Fruit fly (Drosophila melanogaster) whole organism, embryonic: ENCODE data around the gene CG16903.

ENCODE experiments used
- Ada2b ChIP-seq: fragments of 200-800 bp; sonication (Bioruptor generic); IDR thresholded peaks from 2 replicates; pipeline ENCODE4 v1.3.6; 2022; ENCODE audit warnings: missing biosample characterization, missing genetic modification characterization
- Blimp-1 ChIP-seq: fragments of 200-800 bp; sonication (Bioruptor generic); optimal IDR thresholded peaks from 3 replicates; lab custom pipeline; 2018; ENCODE audit warnings: missing biosample characterization, missing genetic modification characterization, mild to moderate bottlenecking, moderate library complexity, missing genetic modification reagents
- BtbVII ChIP-seq: fragments of 200-800 bp; sonication (Bioruptor generic); optimal IDR thresholded peaks from 3 replicates; lab custom pipeline; 2017; ENCODE audit warnings: missing biosample characterization, mild to moderate bottlenecking, missing genetic modification characterization
- CG1024 ChIP-seq: fragments of 200-800 bp; sonication (Bioruptor generic); IDR thresholded peaks from 2 replicates; pipeline ENCODE4 v1.3.6; 2022; ENCODE audit warnings: missing biosample characterization, missing genetic modification characterization
- CG10321 ChIP-seq: fragments of 200-800 bp; sonication (Bioruptor generic); IDR thresholded peaks from 2 replicates; pipeline ENCODE4 v1.3.6; 2022; ENCODE audit warnings: missing biosample characterization, missing genetic modification characterization
- CG10431 ChIP-seq: fragments of 200-800 bp; sonication (Bioruptor generic); optimal IDR thresholded peaks from 3 replicates; lab custom pipeline; 2018; ENCODE audit warnings: missing biosample characterization, mild to moderate bottlenecking, missing genetic modification characterization
- CG11398 ChIP-seq: fragments of 200-800 bp; sonication (Bioruptor generic); optimal IDR thresholded peaks from 2 replicates; lab custom pipeline; 2016; ENCODE audit warnings: missing biosample characterization, missing genetic modification characterization
- CG12071 ChIP-seq: fragments of 200-800 bp; sonication (Bioruptor generic); optimal IDR thresholded peaks from 3 replicates; lab custom pipeline; 2018; ENCODE audit warnings: missing biosample characterization, mild to moderate bottlenecking, missing genetic modification characterization
- CG12391 ChIP-seq: fragments of 200-800 bp; sonication (Bioruptor generic); optimal IDR thresholded peaks from 3 replicates; lab custom pipeline; 2018; ENCODE audit warnings: missing biosample characterization, mild to moderate bottlenecking, missing genetic modification characterization, moderate library complexity
- CG13296 ChIP-seq: fragments of 200-800 bp; sonication (Bioruptor generic); optimal IDR thresholded peaks from 3 replicates; lab custom pipeline; 2018; ENCODE audit warnings: missing biosample characterization, mild to moderate bottlenecking, missing genetic modification characterization
- CG15011 ChIP-seq: fragments of 200-800 bp; sonication (Bioruptor generic); optimal IDR thresholded peaks from 3 replicates; lab custom pipeline; 2018; ENCODE audit warnings: missing biosample characterization, mild to moderate bottlenecking, missing genetic modification characterization
- CG1647 ChIP-seq: fragments of 200-800 bp; sonication (Bioruptor generic); optimal IDR thresholded peaks from 3 replicates; lab custom pipeline; 2016; ENCODE audit warnings: missing biosample characterization, missing genetic modification characterization
- CG31388 ChIP-seq: fragments of 200-800 bp; sonication (Bioruptor generic); optimal IDR thresholded peaks from 2 replicates; lab custom pipeline; 2016; ENCODE audit warnings: missing biosample characterization, missing genetic modification characterization
- CG3407 ChIP-seq: fragments of 200-800 bp; sonication (Bioruptor generic); optimal IDR thresholded peaks from 2 replicates; lab custom pipeline; 2018; ENCODE audit warnings: missing biosample characterization, mild to moderate bottlenecking, missing genetic modification characterization
- CG3995 ChIP-seq: fragments of 200-800 bp; sonication (Bioruptor generic); optimal IDR thresholded peaks from 3 replicates; lab custom pipeline; 2016; ENCODE audit warnings: missing biosample characterization, missing genetic modification characterization
- CG42726 ChIP-seq: fragments of 200-800 bp; sonication (Bioruptor generic); IDR thresholded peaks from 2 replicates; pipeline ENCODE4 v1.3.6; 2022; ENCODE audit warnings: missing biosample characterization, missing genetic modification characterization; ENCODE audit not compliant: partially characterized antibody
- E2f1 ChIP-seq: fragments of 200-800 bp; sonication (Bioruptor generic); IDR thresholded peaks from 2 replicates; pipeline ENCODE4 v1.3.6; 2022; ENCODE audit warnings: missing biosample characterization, missing genetic modification characterization
- Fer1 ChIP-seq: fragments of 200-800 bp; sonication (Bioruptor generic); optimal IDR thresholded peaks from 2 replicates; lab custom pipeline; 2017; ENCODE audit warnings: missing biosample characterization, mild to moderate bottlenecking, missing genetic modification characterization
- HHEX ChIP-seq: fragments of 200-800 bp; sonication (Bioruptor generic); optimal IDR thresholded peaks from 3 replicates; lab custom pipeline; 2017; ENCODE audit warnings: missing biosample characterization, mild to moderate bottlenecking, missing genetic modification characterization, missing genetic modification reagents
- HLH4C ChIP-seq: fragments of 200-800 bp; sonication (Bioruptor generic); IDR thresholded peaks from 3 replicates; pipeline ENCODE4 v1.3.6; 2022; ENCODE audit warnings: missing biosample characterization, missing genetic modification characterization; ENCODE audit not compliant: partially characterized antibody
- Hr51 ChIP-seq, 2 experiments: fragments of 200-800 bp; sonication (Bioruptor generic); optimal IDR thresholded peaks; 2 replicates in 1 of 2; 3 replicates in 1 of 2; lab custom pipeline; 2016 to 2018; ENCODE audit warnings: missing biosample characterization in 2 of 2, missing genetic modification characterization in 2 of 2, mild to moderate bottlenecking in 1 of 2, moderate library complexity in 1 of 2
- MTF-1 ChIP-seq: fragments of 200-800 bp; sonication (Bioruptor generic); optimal IDR thresholded peaks from 2 replicates; lab custom pipeline; 2018; ENCODE audit warnings: missing biosample characterization, mild to moderate bottlenecking, missing genetic modification characterization, borderline replicate concordance
- Meics ChIP-seq: fragments of 200-800 bp; sonication (Bioruptor generic); optimal IDR thresholded peaks from 2 replicates; lab custom pipeline; 2017; ENCODE audit warnings: missing biosample characterization, mild to moderate bottlenecking, missing genetic modification characterization
- Myb ChIP-seq: fragments of 200-800 bp; sonication (Bioruptor generic); optimal IDR thresholded peaks from 2 replicates; lab custom pipeline; 2016; ENCODE audit warnings: missing biosample characterization, missing genetic modification characterization
- NK7.1 ChIP-seq: fragments of 200-800 bp; sonication (Bioruptor generic); optimal IDR thresholded peaks from 3 replicates; lab custom pipeline; 2016; ENCODE audit warnings: missing biosample characterization, missing genetic modification characterization
- Nf-YA ChIP-seq: fragments of 200-800 bp; sonication (Bioruptor generic); IDR thresholded peaks from 2 replicates; pipeline ENCODE4 v1.3.6; 2022; ENCODE audit warnings: missing biosample characterization, missing genetic modification characterization
- Sin3A ChIP-seq: fragments of >200 bp; optimal IDR thresholded peaks from 2 replicates; lab custom pipeline; 2018
- Spps ChIP-seq: fragments of 200-800 bp; sonication (Bioruptor generic); optimal IDR thresholded peaks from 2 replicates; lab custom pipeline; 2018; ENCODE audit warnings: missing biosample characterization, mild to moderate bottlenecking, missing genetic modification characterization
- Tbp ChIP-seq: fragments of >200 bp; optimal IDR thresholded peaks from 2 replicates; lab custom pipeline; 2018; ENCODE audit warnings: missing biosample characterization, missing genetic modification characterization
- Trl ChIP-seq, 3 experiments: fragments of >200 bp in 2 of 3; fragments of 200-800 bp in 1 of 3; sonication (Bioruptor generic) in 1 of 3; optimal IDR thresholded peaks; 2 replicates in 1 of 3; 3 replicates in 2 of 3; lab custom pipeline; 2016 to 2017; ENCODE audit warnings: missing biosample characterization in 1 of 3, missing genetic modification characterization in 1 of 3
- Xbp1 ChIP-seq: fragments of 200-800 bp; sonication (Bioruptor generic); optimal IDR thresholded peaks from 3 replicates; lab custom pipeline; 2016; ENCODE audit warnings: missing biosample characterization, mild to moderate bottlenecking, missing genetic modification characterization
- al ChIP-seq: fragments of 200-800 bp; sonication (Bioruptor generic); IDR thresholded peaks from 2 replicates; pipeline ENCODE4 v1.3.6; 2022; ENCODE audit warnings: missing biosample characterization, missing genetic modification characterization
- ash1 ChIP-seq: fragments of 200-800 bp; sonication (Bioruptor generic); optimal IDR thresholded peaks from 2 replicates; lab custom pipeline; 2018; ENCODE audit warnings: missing biosample characterization, mild to moderate bottlenecking, missing genetic modification characterization
- az2 ChIP-seq: fragments of 200-800 bp; sonication (Bioruptor generic); optimal IDR thresholded peaks from 3 replicates; lab custom pipeline; 2016; ENCODE audit warnings: missing biosample characterization, missing genetic modification characterization
- cad ChIP-seq: fragments of >200 bp; optimal IDR thresholded peaks from 2 replicates; lab custom pipeline; 2017; ENCODE audit warnings: missing biosample characterization, missing genetic modification characterization
- corto ChIP-seq: fragments of 200-800 bp; sonication (Bioruptor generic); optimal IDR thresholded peaks from 2 replicates; lab custom pipeline; 2016; ENCODE audit warnings: missing biosample characterization, mild to moderate bottlenecking, missing genetic modification characterization, moderate library complexity
- crc ChIP-seq: fragments of 200-800 bp; sonication (Bioruptor generic); optimal IDR thresholded peaks from 2 replicates; lab custom pipeline; 2016; ENCODE audit warnings: missing biosample characterization, missing genetic modification characterization
- ewg ChIP-seq: fragments of 200-800 bp; sonication (Bioruptor generic); optimal IDR thresholded peaks from 3 replicates; lab custom pipeline; 2017; ENCODE audit warnings: mild to moderate bottlenecking, missing biosample characterization, missing genetic modification reagents, missing genetic modification characterization
- exex ChIP-seq: fragments of 200-800 bp; sonication (Bioruptor generic); optimal IDR thresholded peaks from 4 replicates; lab custom pipeline; 2018; ENCODE audit warnings: missing biosample characterization, mild to moderate bottlenecking, missing genetic modification characterization, moderate library complexity
- fd3F ChIP-seq: fragments of 200-800 bp; sonication (Bioruptor generic); optimal IDR thresholded peaks from 2 replicates; lab custom pipeline; 2018; ENCODE audit warnings: missing biosample characterization, mild to moderate bottlenecking, missing genetic modification characterization, moderate library complexity
- kay ChIP-seq: fragments of 200-800 bp; sonication (Bioruptor generic); optimal IDR thresholded peaks from 2 replicates; lab custom pipeline; 2016; ENCODE audit warnings: missing biosample characterization, missing genetic modification characterization
- nerfin-2 ChIP-seq: fragments of 200-800 bp; sonication (Bioruptor generic); IDR thresholded peaks from 2 replicates; pipeline ENCODE4 v1.3.6; 2022; ENCODE audit warnings: missing biosample characterization, missing genetic modification characterization; ENCODE audit not compliant: partially characterized antibody
- nmo ChIP-seq: fragments of 200-800 bp; sonication (Bioruptor generic); optimal IDR thresholded peaks from 2 replicates; lab custom pipeline; 2018; ENCODE audit warnings: missing biosample characterization, mild to moderate bottlenecking, missing genetic modification characterization, moderate library complexity
- onecut ChIP-seq: fragments of 200-800 bp; sonication (Bioruptor generic); IDR thresholded peaks from 2 replicates; pipeline ENCODE4 v1.3.6; 2022; ENCODE audit warnings: missing biosample characterization, missing genetic modification characterization
- pros ChIP-seq: fragments of 200-800 bp; sonication (Bioruptor generic); optimal IDR thresholded peaks from 3 replicates; lab custom pipeline; 2019; ENCODE audit warnings: missing biosample characterization, mild to moderate bottlenecking, missing genetic modification characterization, moderate library complexity
- tin ChIP-seq: fragments of 200-800 bp; sonication (Bioruptor generic); optimal IDR thresholded peaks from 3 replicates; lab custom pipeline; 2016; ENCODE audit warnings: missing biosample characterization, missing genetic modification characterization
- tll ChIP-seq, 2 experiments: fragments of 200-800 bp in 1 of 2; fragments of >200 bp in 1 of 2; sonication (Bioruptor generic) in 1 of 2; optimal IDR thresholded peaks; 2 replicates each; lab custom pipeline; 2017 to 2019; ENCODE audit warnings: missing biosample characterization in 2 of 2, missing genetic modification characterization in 2 of 2, mild to moderate bottlenecking in 1 of 2, moderate library complexity in 1 of 2
- z ChIP-seq: fragments of 200-800 bp; sonication (Bioruptor generic); IDR thresholded peaks from 3 replicates; pipeline ENCODE4 v1.3.6; 2022; ENCODE audit warnings: missing biosample characterization, missing genetic modification characterization

The CG16903 gene

dm6 chrX:2121716-2122601 is 41.8 kb upstream of the CG16903 start (continued):
- TF ChIP-seq Hr51 (GFP tag; optimal IDR thresholded peaks at IDR 0.05; lab: Kevin White, UChicago) (no peak), CG12391 (peak; percentile 49), cad (no peak), z (GFP tag; lab: Robert Waterston, UW) (no peak), CG10321 (GFP tag; lab: Robert Waterston, UW) (no peak), Spps (tag; lab: Kevin White, UChicago) (no peak), al (GFP tag; lab: Robert Waterston, UW) (no peak), az2 (peak; percentile 22), CG11398 (GFP tag; lab: Kevin White, UChicago) (no peak), Trl (optimal IDR thresholded peaks at IDR 0.05; lab: Kevin White, UChicago) (peak; percentile 31 to 51), Trl (GFP tag; optimal IDR thresholded peaks at IDR 0.05; lab: Kevin White, UChicago) (peak; percentile 31), Fer1 (no peak), tll (GFP tag; optimal IDR thresholded peaks at IDR 0.05; lab: Kevin White, UChicago) (no peak), ash1 (no peak), CG1647 (GFP tag; lab: Kevin White, UChicago) (no peak), exex (tag; lab: Kevin White, UChicago) (no peak), Ada2b (GFP tag; lab: Robert Waterston, UW) (peak; percentile 26; the same call in 1 of the 2 replicates), nmo (peak; percentile 37), Tbp (GFP tag; lab: Kevin White, UChicago) (no peak), Sin3A (lab: Kevin White, UChicago) (no peak), MTF-1 (GFP tag; lab: Kevin White, UChicago) (no peak), Nf-YA (GFP tag; lab: Robert Waterston, UW) (no peak), CG42726 (no peak), CG31388 (GFP tag; lab: Kevin White, UChicago) (no peak), tin (peak; percentile 20), HLH4C (GFP tag; lab: Robert Waterston, UW) (no peak), onecut (GFP tag; lab: Robert Waterston, UW) (peak; percentile 6; the same call in 1 of the 2 replicates), BtbVII (GFP tag; lab: Kevin White, UChicago) (no peak), CG3407 (GFP tag; lab: Kevin White, UChicago) (peak; percentile 3), CG3995 (GFP tag; lab: Kevin White, UChicago) (no peak), CG13296 (no peak), CG1024 (peak; percentile 21; the same call in 1 of the 2 replicates), CG12071 (GFP tag; lab: Kevin White, UChicago) (no peak), E2f1 (GFP tag; lab: Robert Waterston, UW) (no peak), fd3F (GFP tag; lab: Kevin White, UChicago) (no peak), Meics (GFP tag; lab: Kevin White, UChicago) (peak; percentile 12), ewg (GFP tag; lab: Kevin White, UChicago) (no peak), Myb (GFP tag; lab: Kevin White, UChicago) (no peak), Blimp-1 (peak; percentile 75), CG10431 (no peak), corto (GFP tag; lab: Kevin White, UChicago) (peak; percentile 44), pros (GFP tag; lab: Kevin White, UChicago) (no peak), crc (GFP tag; lab: Kevin White, UChicago) (no peak), kay (no peak), CG15011 (GFP tag; lab: Kevin White, UChicago) (no peak), Xbp1 (GFP tag; lab: Kevin White, UChicago) (peak; percentile 18), nerfin-2 (GFP tag; lab: Robert Waterston, UW) (no peak), NK7.1 (GFP tag; lab: Kevin White, UChicago) (no peak), HHEX (GFP tag; lab: Kevin White, UChicago) (no peak)
